Fruit fly (Drosophila melanogaster) whole organism, embryonic: ENCODE measurements around the gene Pi3K68D.
A peak's percentile ranks its signal among the peaks of the same experiment; 100 is the strongest.

Experiments
- B-H2 ChIP-seq: fragments of 200-800 bp; sonication (Bioruptor generic); optimal IDR thresholded peaks from 2 replicates; lab custom pipeline; 2018; ENCODE audit warnings: missing biosample characterization, mild to moderate bottlenecking, missing genetic modification characterization
- Bgb ChIP-seq: fragments of 200-800 bp; sonication (Bioruptor generic); IDR thresholded peaks from 2 replicates; pipeline ENCODE4 v1.3.6; 2022; ENCODE audit warnings: missing biosample characterization, missing genetic modification characterization; ENCODE audit not compliant: partially characterized antibody
- CG10267 ChIP-seq: fragments of 200-800 bp; sonication (Bioruptor generic); optimal IDR thresholded peaks from 2 replicates; lab custom pipeline; 2018; ENCODE audit warnings: missing biosample characterization, mild to moderate bottlenecking, missing genetic modification characterization, moderate library complexity
- CG10366 ChIP-seq: fragments of 200-800 bp; sonication (Bioruptor generic); IDR thresholded peaks from 2 replicates; pipeline ENCODE4 v1.3.6; 2022; ENCODE audit warnings: missing biosample characterization, missing genetic modification characterization
- CG11456 ChIP-seq: fragments of 200-800 bp; sonication (Bioruptor generic); IDR thresholded peaks from 3 replicates; pipeline ENCODE4 v1.3.6; 2022; ENCODE audit warnings: missing biosample characterization, missing genetic modification characterization
- CG11560 ChIP-seq: fragments of 200-800 bp; sonication (Bioruptor generic); IDR thresholded peaks from 3 replicates; pipeline ENCODE4 v1.3.6; 2022; ENCODE audit warnings: missing biosample characterization, missing genetic modification characterization
- CG12659 ChIP-seq: fragments of 200-800 bp; sonication (Bioruptor generic); optimal IDR thresholded peaks from 3 replicates; lab custom pipeline; 2017; ENCODE audit warnings: mild to moderate bottlenecking, missing biosample characterization, missing genetic modification reagents, missing genetic modification characterization
- CG14667 ChIP-seq: fragments of 200-800 bp; sonication (Bioruptor generic); IDR thresholded peaks from 2 replicates; pipeline ENCODE4 v1.3.6; 2022; ENCODE audit warnings: missing biosample characterization, missing genetic modification characterization
- CG15011 ChIP-seq: fragments of 200-800 bp; sonication (Bioruptor generic); optimal IDR thresholded peaks from 3 replicates; lab custom pipeline; 2018; ENCODE audit warnings: missing biosample characterization, mild to moderate bottlenecking, missing genetic modification characterization
- CG16815 ChIP-seq: fragments of 200-800 bp; sonication (Bioruptor generic); optimal IDR thresholded peaks from 3 replicates; lab custom pipeline; 2017; ENCODE audit warnings: missing biosample characterization, mild to moderate bottlenecking, missing genetic modification characterization
- CG17612 ChIP-seq: fragments of 200-800 bp; sonication (Bioruptor generic); IDR thresholded peaks from 2 replicates; pipeline ENCODE4 v1.3.6; 2022; ENCODE audit warnings: missing biosample characterization, missing genetic modification characterization
- CG18262 ChIP-seq: fragments of 200-800 bp; optimal IDR thresholded peaks from 3 replicates; lab custom pipeline; 2019; ENCODE audit warnings: missing biosample characterization, mild to moderate bottlenecking, missing genetic modification characterization, moderate library complexity
- CG18599 ChIP-seq: fragments of 200-800 bp; sonication (Bioruptor generic); optimal IDR thresholded peaks from 3 replicates; lab custom pipeline; 2017; ENCODE audit warnings: missing biosample characterization, missing genetic modification characterization, mild to moderate bottlenecking, moderate library complexity, missing genetic modification reagents
- CG2199 ChIP-seq: fragments of 200-800 bp; sonication (Bioruptor generic); IDR thresholded peaks from 3 replicates; pipeline ENCODE4 v1.3.6; 2022; ENCODE audit warnings: missing biosample characterization, missing genetic modification characterization
- CG2889 ChIP-seq: fragments of 200-800 bp; sonication (Bioruptor generic); IDR thresholded peaks from 3 replicates; pipeline ENCODE4 v1.3.6; 2022; ENCODE audit warnings: missing biosample characterization, missing genetic modification characterization
- CG31224 ChIP-seq: fragments of 200-800 bp; sonication (Bioruptor generic); IDR thresholded peaks from 2 replicates; pipeline ENCODE4 v1.3.6; 2022; ENCODE audit warnings: missing biosample characterization, missing genetic modification characterization
- CG4404 ChIP-seq: fragments of 200-800 bp; sonication (Bioruptor generic); IDR thresholded peaks from 2 replicates; pipeline ENCODE4 v1.3.6; 2022; ENCODE audit warnings: missing biosample characterization, missing genetic modification characterization
- CG4424 ChIP-seq: fragments of 200-800 bp; sonication (Bioruptor generic); optimal IDR thresholded peaks from 3 replicates; lab custom pipeline; 2016; ENCODE audit warnings: missing biosample characterization, missing genetic modification characterization
- CG4707 ChIP-seq: fragments of 200-800 bp; sonication (Bioruptor generic); optimal IDR thresholded peaks from 2 replicates; lab custom pipeline; 2018; ENCODE audit warnings: missing biosample characterization, mild to moderate bottlenecking, missing genetic modification characterization, moderate library complexity
- CG6654 ChIP-seq: fragments of 200-800 bp; sonication (Bioruptor generic); optimal IDR thresholded peaks from 2 replicates; lab custom pipeline; 2017; ENCODE audit warnings: missing biosample characterization, mild to moderate bottlenecking, missing genetic modification characterization
- CG7839 ChIP-seq: fragments of 200-800 bp; sonication (Bioruptor generic); optimal IDR thresholded peaks from 3 replicates; lab custom pipeline; 2018; ENCODE audit warnings: missing biosample characterization, mild to moderate bottlenecking, missing genetic modification characterization, moderate library complexity
- CG7963 ChIP-seq: fragments of 200-800 bp; sonication (Bioruptor generic); IDR thresholded peaks from 3 replicates; pipeline ENCODE4 v1.3.6; 2022; ENCODE audit warnings: missing biosample characterization, missing genetic modification characterization; ENCODE audit not compliant: partially characterized antibody
- CG8281 ChIP-seq: fragments of 200-800 bp; sonication (Bioruptor generic); optimal IDR thresholded peaks from 2 replicates; lab custom pipeline; 2018; ENCODE audit warnings: missing biosample characterization, mild to moderate bottlenecking, missing genetic modification characterization, moderate library complexity
- CG8944 ChIP-seq: fragments of 200-800 bp; sonication (Bioruptor generic); optimal IDR thresholded peaks from 3 replicates; lab custom pipeline; 2016; ENCODE audit warnings: missing biosample characterization, missing genetic modification characterization
- CHES-1-like ChIP-seq: fragments of 200-800 bp; sonication (Bioruptor generic); optimal IDR thresholded peaks from 2 replicates; lab custom pipeline; 2016; ENCODE audit warnings: missing biosample characterization, missing genetic modification characterization
- CrebB ChIP-seq: fragments of 200-800 bp; sonication (Bioruptor generic); optimal IDR thresholded peaks from 3 replicates; lab custom pipeline; 2018; ENCODE audit warnings: missing biosample characterization, mild to moderate bottlenecking, missing genetic modification characterization
- H15 ChIP-seq: fragments of 200-800 bp; sonication (Bioruptor generic); IDR thresholded peaks from 3 replicates; pipeline ENCODE4 v1.3.6; 2022; ENCODE audit warnings: missing biosample characterization, missing genetic modification characterization
- Hr78 ChIP-seq, 2 experiments: fragments of 200-800 bp in 1 of 2; fragments of >200 bp in 1 of 2; sonication (Bioruptor generic) in 1 of 2; optimal IDR thresholded peaks; 2 replicates each; lab custom pipeline; 2017 to 2019; ENCODE audit warnings: missing biosample characterization in 2 of 2, missing genetic modification characterization in 2 of 2, mild to moderate bottlenecking in 1 of 2, moderate library complexity in 1 of 2
- Sox102F ChIP-seq: fragments of 200-800 bp; sonication (Bioruptor generic); optimal IDR thresholded peaks from 2 replicates; lab custom pipeline; 2018; ENCODE audit warnings: missing biosample characterization, mild to moderate bottlenecking, missing genetic modification characterization, moderate library complexity
- Spps ChIP-seq: fragments of 200-800 bp; sonication (Bioruptor generic); optimal IDR thresholded peaks from 2 replicates; lab custom pipeline; 2018; ENCODE audit warnings: missing biosample characterization, mild to moderate bottlenecking, missing genetic modification characterization
- Vsx1 ChIP-seq: fragments of 200-800 bp; sonication (Bioruptor generic); optimal IDR thresholded peaks from 2 replicates; lab custom pipeline; 2017; ENCODE audit warnings: missing biosample characterization, mild to moderate bottlenecking, missing genetic modification characterization, missing genetic modification reagents
- aop ChIP-seq: fragments of 200-800 bp; sonication (Bioruptor generic); IDR thresholded peaks from 2 replicates; pipeline ENCODE4 v1.3.6; 2022; ENCODE audit warnings: missing biosample characterization, missing genetic modification characterization
- ato ChIP-seq: fragments of 200-800 bp; sonication (Bioruptor generic); IDR thresholded peaks from 2 replicates; pipeline ENCODE4 v1.3.6; 2022; ENCODE audit warnings: missing biosample characterization, missing genetic modification characterization; ENCODE audit not compliant: partially characterized antibody
- cas ChIP-seq: fragments of 200-800 bp; sonication (Bioruptor generic); IDR thresholded peaks from 2 replicates; pipeline ENCODE4 v1.3.6; 2022; ENCODE audit warnings: missing biosample characterization, missing genetic modification characterization
- danr ChIP-seq: fragments of 200-800 bp; sonication (Bioruptor generic); IDR thresholded peaks from 2 replicates; pipeline ENCODE4 v1.3.6; 2022; ENCODE audit warnings: missing biosample characterization, missing genetic modification characterization
- dm ChIP-seq: fragments of 200-800 bp; sonication (Bioruptor generic); optimal IDR thresholded peaks from 3 replicates; lab custom pipeline; 2016; ENCODE audit warnings: missing biosample characterization, missing genetic modification characterization
- eve ChIP-seq, 2 experiments: fragments of >200 bp; optimal IDR thresholded peaks; 2 replicates each; lab custom pipeline; 2017; ENCODE audit warnings: missing biosample characterization in 2 of 2, missing genetic modification characterization in 2 of 2
- fd96Cb ChIP-seq: fragments of 200-800 bp; sonication (Bioruptor generic); optimal IDR thresholded peaks from 2 replicates; lab custom pipeline; 2018; ENCODE audit warnings: missing biosample characterization, mild to moderate bottlenecking, missing genetic modification characterization, moderate library complexity
- gce ChIP-seq: fragments of 200-800 bp; sonication (Bioruptor generic); IDR thresholded peaks from 3 replicates; pipeline ENCODE4 v1.3.6; 2022; ENCODE audit warnings: missing biosample characterization, missing genetic modification characterization
- hbn ChIP-seq: fragments of 200-800 bp; sonication (Bioruptor generic); IDR thresholded peaks from 2 replicates; pipeline ENCODE4 v1.3.6; 2022; ENCODE audit warnings: missing biosample characterization, missing genetic modification characterization; ENCODE audit not compliant: partially characterized antibody
- jigr1 ChIP-seq: fragments of 200-800 bp; sonication (Bioruptor generic); IDR thresholded peaks from 3 replicates; pipeline ENCODE4 v1.3.6; 2022; ENCODE audit warnings: missing biosample characterization, missing genetic modification characterization
- jing ChIP-seq: fragments of 200-800 bp; sonication (Bioruptor generic); optimal IDR thresholded peaks from 2 replicates; lab custom pipeline; 2018; ENCODE audit warnings: missing biosample characterization, mild to moderate bottlenecking, missing genetic modification characterization
- knrl ChIP-seq: fragments of 200-800 bp; sonication (Bioruptor generic); IDR thresholded peaks from 3 replicates; pipeline ENCODE4 v1.3.6; 2022; ENCODE audit warnings: missing biosample characterization, missing genetic modification characterization; ENCODE audit not compliant: partially characterized antibody
- p53 ChIP-seq: fragments of 200-800 bp; sonication (Bioruptor generic); optimal IDR thresholded peaks from 2 replicates; lab custom pipeline; 2016; ENCODE audit warnings: missing biosample characterization, missing genetic modification characterization
- psq ChIP-seq: fragments of 200-800 bp; sonication (Bioruptor generic); optimal IDR thresholded peaks from 2 replicates; lab custom pipeline; 2017; ENCODE audit warnings: missing biosample characterization, missing genetic modification characterization
- sima ChIP-seq: fragments of 200-800 bp; sonication (Bioruptor generic); optimal IDR thresholded peaks from 2 replicates; lab custom pipeline; 2016; ENCODE audit warnings: missing biosample characterization, missing genetic modification characterization
- sqz ChIP-seq: fragments of 200-800 bp; sonication (Bioruptor generic); optimal IDR thresholded peaks from 3 replicates; lab custom pipeline; 2018; ENCODE audit warnings: missing biosample characterization, mild to moderate bottlenecking, missing genetic modification characterization
- stc ChIP-seq: fragments of 200-800 bp; sonication (Bioruptor generic); IDR thresholded peaks from 2 replicates; pipeline ENCODE4 v1.3.6; 2022; ENCODE audit warnings: missing biosample characterization, missing genetic modification characterization
- tio ChIP-seq: fragments of 200-800 bp; sonication (Bioruptor generic); optimal IDR thresholded peaks from 2 replicates; lab custom pipeline; 2017; ENCODE audit warnings: missing biosample characterization, missing genetic modification characterization, inconsistent platforms
- tup ChIP-seq: fragments of 200-800 bp; sonication (Bioruptor generic); optimal IDR thresholded peaks from 2 replicates; lab custom pipeline; 2016; ENCODE audit warnings: missing biosample characterization, mild to moderate bottlenecking, missing genetic modification characterization, moderate library complexity
- yki ChIP-seq: fragments of >200 bp; optimal IDR thresholded peaks from 3 replicates; lab custom pipeline; 2018
- zfh1 ChIP-seq: fragments of 200-800 bp; sonication (Bioruptor generic); IDR thresholded peaks from 3 replicates; pipeline ENCODE4 v1.3.6; 2022; ENCODE audit warnings: missing biosample characterization, missing genetic modification characterization

Pi3K68D gene

dm6 chr3L:11789773-11790172, at the start of gene Pi3K68D (continued):
- TF ChIP-seq CG4424 (no peak), sima (no peak), Sox102F (GFP tag; lab: Kevin White, UChicago) (no peak), CG6654 (GFP tag; lab: Kevin White, UChicago) (no peak), psq (peak; percentile 97), Bgb (GFP tag; lab: Robert Waterston, UW) (peak; percentile 97), jigr1 (no peak), CG11456 (GFP tag; lab: Robert Waterston, UW) (no peak), CrebB (tag; lab: Kevin White, UChicago) (peak; percentile 10), zfh1 (no peak), stc (GFP tag; lab: Robert Waterston, UW) (no peak), H15 (GFP tag; lab: Robert Waterston, UW) (no peak), CG17612 (GFP tag; lab: Robert Waterston, UW) (no peak), Spps (no peak), Hr78 (GFP tag; optimal IDR thresholded peaks at IDR 0.05; lab: Kevin White, UChicago) (no peak), CG4404 (GFP tag; lab: Robert Waterston, UW) (no peak), CG11560 (tag; lab: Robert Waterston, UW) (peak; percentile 49; the same call in 1 of the 3 replicates), sqz (no peak), CG7963 (GFP tag; lab: Robert Waterston, UW) (peak; percentile 86), ato (GFP tag; lab: Robert Waterston, UW) (peak; percentile 77), cas (GFP tag; lab: Robert Waterston, UW) (no peak), CG31224 (GFP tag; lab: Robert Waterston, UW) (no peak), CG16815 (GFP tag; lab: Kevin White, UChicago) (no peak), CG18599 (GFP tag; lab: Kevin White, UChicago) (no peak), tup (GFP tag; lab: Kevin White, UChicago) (no peak), B-H2 (GFP tag; lab: Kevin White, UChicago) (no peak), CG4707 (GFP tag; lab: Kevin White, UChicago) (no peak), CG10366 (GFP tag; lab: Robert Waterston, UW) (no peak), CG2199 (GFP tag; lab: Robert Waterston, UW) (no peak), Vsx1 (no peak), CHES-1-like (GFP tag; lab: Kevin White, UChicago) (peak; percentile 43), p53 (GFP tag; lab: Kevin White, UChicago) (peak; percentile 13), knrl (GFP tag; lab: Robert Waterston, UW) (peak; percentile 95), yki (lab: Kevin White, UChicago) (no peak), CG8281 (tag; lab: Kevin White, UChicago) (no peak), CG14667 (GFP tag; lab: Robert Waterston, UW) (no peak), hbn (GFP tag; lab: Robert Waterston, UW) (peak; percentile 89), CG2889 (no peak), CG8944 (GFP tag; lab: Kevin White, UChicago) (no peak), CG12659 (GFP tag; lab: Kevin White, UChicago) (peak; percentile 76), CG7839 (tag; lab: Kevin White, UChicago) (no peak), aop (GFP tag; lab: Robert Waterston, UW) (no peak), danr (GFP tag; lab: Robert Waterston, UW) (no peak), CG15011 (no peak), CG10267 (tag; lab: Kevin White, UChicago) (peak; percentile 59), dm (GFP tag; lab: Kevin White, UChicago) (no peak), eve (GFP tag; optimal IDR thresholded peaks at IDR 0.05; lab: Kevin White, UChicago) (no peak), CG18262 (tag; lab: Kevin White, UChicago) (no peak), fd96Cb (tag; lab: Kevin White, UChicago) (no peak), tio (GFP tag; lab: Kevin White, UChicago) (no peak), jing (GFP tag; lab: Kevin White, UChicago) (no peak), gce (GFP tag; lab: Robert Waterston, UW) (no peak)
